Worm (Caenorhabditis elegans): ENCODE data around the gene kat-1.

- TF ChIP-seq him-1 (tag; optimal IDR thresholded peaks at IDR 0.05): no peak
- no peak for TF ChIP-seq dao-5 (tag; optimal IDR thresholded peaks at IDR 0.05)
These were observed 37.5 kb downstream of the kat-1 start for ce11 chrII:7111012-7111656.
